Worm (Caenorhabditis elegans) whole organism, mixed stage, embryonic: ENCODE results near the gene isw-1.

Source experiments
- ceh-83 ChIP-seq: fragments of 200-800 bp; sonication (Bioruptor generic); optimal IDR thresholded peaks from 2 replicates; lab custom pipeline; 2018; ENCODE audit warnings: mild to moderate bottlenecking, missing genetic modification characterization, missing compliant biosample characterization
- ces-1 ChIP-seq: fragments of 150-350 bp; optimal IDR thresholded peaks from 2 replicates; lab custom pipeline; 2014; ENCODE audit warnings: missing biosample characterization, missing genetic modification reagents, missing genetic modification characterization
- cnd-1 ChIP-seq: fragments of 200-800 bp; sonication (Bioruptor generic); optimal IDR thresholded peaks from 2 replicates; lab custom pipeline; 2018; ENCODE audit warnings: mild to moderate bottlenecking, missing genetic modification characterization, missing compliant biosample characterization
- elt-1 ChIP-seq: sonication (generic microtip); optimal IDR thresholded peaks from 2 replicates; lab custom pipeline; 2017; ENCODE audit warnings: missing genetic modification characterization, mild to moderate bottlenecking, missing compliant biosample characterization, antibody characterized with exemption, moderate library complexity, borderline replicate concordance; ENCODE audit not compliant: insufficient read depth
- mep-1 ChIP-seq: fragments of 150-350 bp; optimal IDR thresholded peaks from 2 replicates; lab custom pipeline; 2017; ENCODE audit warnings: missing biosample characterization, missing genetic modification reagents, missing genetic modification characterization, inconsistent platforms
- nhr-76 ChIP-seq: sonication (generic microtip); optimal IDR thresholded peaks from 2 replicates; lab custom pipeline; 2017; ENCODE audit warnings: missing biosample characterization, missing genetic modification characterization
- unc-39 ChIP-seq: fragments of 150-350 bp; optimal IDR thresholded peaks from 2 replicates; lab custom pipeline; 2014; ENCODE audit warnings: missing biosample characterization, missing genetic modification characterization
- ztf-11 ChIP-seq: fragments of 150-350 bp; optimal IDR thresholded peaks from 2 replicates; lab custom pipeline; 2014; ENCODE audit warnings: missing biosample characterization, missing genetic modification characterization

ce11 chrIII:6718270-6718669, 8.4 kb upstream of the isw-1 start, which contains the start of gene F37A4.3:
- TF ChIP-seq ztf-11 = no peak
- TF ChIP-seq elt-1 (tag; lab: Kevin White, UChicago) = no peak
- TF ChIP-seq ceh-83 (GFP tag; lab: Kevin White, UChicago) = no peak
- TF ChIP-seq mep-1 (tag; lab: Kevin White, UChicago) = no peak
- no peak for TF ChIP-seq nhr-76 (tag; lab: Kevin White, UChicago)
- TF ChIP-seq ces-1 = no peak
- TF ChIP-seq cnd-1 (tag; lab: Kevin White, UChicago) = no peak
- no peak for TF ChIP-seq unc-39
